Fruit fly (Drosophila melanogaster) whole organism, prepupa: ENCODE data around the gene CG3841.

Experiments
- CG31627 ChIP-seq: fragments of 200-800 bp; sonication (Bioruptor generic); optimal IDR thresholded peaks from 3 replicates; lab custom pipeline; 2016; ENCODE audit warnings: missing biosample characterization, missing genetic modification characterization
- CG6276 ChIP-seq: fragments of 200-800 bp; sonication (Bioruptor generic); optimal IDR thresholded peaks from 2 replicates; lab custom pipeline; 2017; ENCODE audit warnings: missing biosample characterization, mild to moderate bottlenecking, missing genetic modification characterization
- Eip75B ChIP-seq: fragments of 200-800 bp; sonication (Bioruptor generic); optimal IDR thresholded peaks from 3 replicates; lab custom pipeline; 2016; ENCODE audit warnings: missing biosample characterization, missing genetic modification characterization
- Smox ChIP-seq: fragments of 200-800 bp; sonication (Bioruptor generic); optimal IDR thresholded peaks from 3 replicates; lab custom pipeline; 2016; ENCODE audit warnings: missing biosample characterization, missing genetic modification characterization
- fd59A ChIP-seq: fragments of 200-800 bp; sonication (Bioruptor generic); optimal IDR thresholded peaks from 2 replicates; lab custom pipeline; 2017; ENCODE audit warnings: missing biosample characterization, mild to moderate bottlenecking, missing genetic modification characterization, missing genetic modification reagents

dm6 chr2L:9542578-9542977 is 46.7 kb upstream of the CG3841 start, which contains the start of gene Cpr30B:
- TF ChIP-seq fd59A (GFP tag; lab: Kevin White, UChicago) (no peak), CG31627 (GFP tag; lab: Kevin White, UChicago) (no peak), CG6276 (GFP tag; lab: Kevin White, UChicago) (no peak), Eip75B (GFP tag; lab: Kevin White, UChicago) (no peak), Smox (no peak)
